Worm (Caenorhabditis elegans): ENCODE results near the gene git-1.

Gene git-1

DNA sequence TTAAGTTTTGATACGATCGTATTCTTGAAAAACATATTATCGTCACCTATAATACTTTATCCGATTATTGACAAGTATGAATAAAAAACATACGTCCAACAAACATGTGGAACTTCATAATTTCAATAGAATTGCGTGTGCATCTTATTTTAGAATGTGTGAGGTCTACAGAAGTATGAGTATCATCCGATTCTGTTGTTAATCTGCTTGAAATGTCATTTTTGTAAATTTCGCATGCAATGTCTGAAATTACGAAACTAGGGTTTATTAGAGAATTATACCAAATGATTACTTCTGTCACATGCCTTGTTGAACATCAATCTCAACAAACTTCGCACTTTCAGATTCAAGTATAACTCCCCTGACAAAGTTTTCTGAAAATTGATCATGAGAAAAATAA, 17.1 kb downstream of the git-1 start:
- TF ChIP-seq T26A5.8 (tag; optimal IDR thresholded peaks at IDR 0.05) = no peak
- TF ChIP-seq Y95B8A.8 (GFP tag; IDR thresholded peaks at IDR 0.05) = no peak
- no peak for TF ChIP-seq D2030.7 (GFP tag; IDR thresholded peaks at IDR 0.05)
- no peak for TF ChIP-seq nhr-90 (tag; optimal IDR thresholded peaks at IDR 0.05)
- no peak for TF ChIP-seq attf-5 (GFP tag; optimal IDR thresholded peaks at IDR 0.05)
- TF ChIP-seq gei-17 (GFP tag; optimal IDR thresholded peaks at IDR 0.05) = no peak
- TF ChIP-seq F37B4.10 (GFP tag; IDR thresholded peaks at IDR 0.05) = no peak
- no peak for TF ChIP-seq bed-1 (GFP tag; IDR thresholded peaks at IDR 0.05)
- no peak for TF ChIP-seq K11D2.4 (GFP tag; IDR thresholded peaks at IDR 0.05)
- no peak for TF ChIP-seq fkh-3 (tag; optimal IDR thresholded peaks at IDR 0.05)
- TF ChIP-seq ekl-4 (GFP tag; IDR thresholded peaks at IDR 0.05) = no peak
- TF ChIP-seq athp-1 (tag; optimal IDR thresholded peaks at IDR 0.05) = no peak

- TF ChIP-seq attf-5 (GFP tag; optimal IDR thresholded peaks at IDR 0.05) (no peak), cebp-2 (GFP tag; IDR thresholded peaks at IDR 0.05) (no peak), die-1 (tag; optimal IDR thresholded peaks at IDR 0.05) (no peak), ceh-79 (tag; optimal IDR thresholded peaks at IDR 0.05) (no peak), ztf-6 (GFP tag; IDR thresholded peaks at IDR 0.05) (no peak), K11D2.4 (GFP tag; IDR thresholded peaks at IDR 0.05) (no peak), B0336.3 (GFP tag; IDR thresholded peaks at IDR 0.05) (no peak), lin-54 (GFP tag; optimal IDR thresholded peaks at IDR 0.05) (no peak), mxl-1 (tag; optimal IDR thresholded peaks at IDR 0.05) (no peak), attf-3 (GFP tag; conservative IDR thresholded peaks at IDR 0.05) (no peak), mes-4 (tag; optimal IDR thresholded peaks at IDR 0.05) (no peak), rcor-1 (GFP tag; IDR thresholded peaks at IDR 0.05) (no peak), F10E7.11 (tag; optimal IDR thresholded peaks at IDR 0.05) (no peak), F39B2.1 (GFP tag; IDR thresholded peaks at IDR 0.05) (no peak), let-607 (tag; optimal IDR thresholded peaks at IDR 0.05) (no peak), fkh-3 (tag; optimal IDR thresholded peaks at IDR 0.05) (no peak), snpc-1.3 (tag; optimal IDR thresholded peaks at IDR 0.05; ENCODE audit: insufficient read depth) (no peak), F57A8.1 (GFP tag; optimal IDR thresholded peaks at IDR 0.05) (no peak)
Observed at ce11 chrX:10542313-10543048, 17.8 kb downstream of the git-1 start, which contains the start of the genes F59F5.3 and F59F5.4. TSS of gene F59F5.3 (minus strand) at chrX:10542413. TSS of gene F59F5.4 (plus strand) at chrX:10542998.

DNA sequence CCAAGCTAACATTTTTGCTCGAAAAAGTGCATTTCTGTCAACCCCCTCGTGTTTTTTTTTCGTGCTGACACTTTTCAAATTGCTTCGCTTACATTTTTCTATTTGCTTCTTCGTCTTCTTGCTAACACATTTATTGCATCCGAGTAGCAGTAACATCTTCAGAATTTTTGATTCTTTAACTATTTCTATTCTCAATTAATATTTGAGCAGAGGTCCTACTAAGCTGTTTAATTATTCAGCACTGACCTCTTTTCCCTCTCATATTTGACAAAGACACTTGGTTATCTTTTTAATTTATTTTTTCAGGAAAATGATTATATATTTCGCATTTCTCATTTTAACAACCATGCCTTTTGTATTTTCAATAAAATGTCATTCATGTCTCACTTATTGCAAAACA, 21.0 kb downstream of the git-1 start, which contains the start of gene F59F5.5:
TSS of gene F59F5.5 (plus strand) at position 301 of the 400 bp plus-strand sequence.
- TF ChIP-seq sdz-38 (tag; optimal IDR thresholded peaks at IDR 0.05) (no peak), zim-3 (tag; optimal IDR thresholded peaks at IDR 0.05) (no peak), ets-4 (GFP tag; optimal IDR thresholded peaks at IDR 0.05) (no peak), akir-1 (GFP tag; optimal IDR thresholded peaks at IDR 0.05) (no peak), bed-2 (GFP tag; IDR thresholded peaks at IDR 0.05) (no peak), sea-2 (GFP tag; IDR thresholded peaks at IDR 0.05) (no peak), F49E8.2 (tag; optimal IDR thresholded peaks at IDR 0.05; ENCODE audit: insufficient read depth) (no peak)

DNA sequence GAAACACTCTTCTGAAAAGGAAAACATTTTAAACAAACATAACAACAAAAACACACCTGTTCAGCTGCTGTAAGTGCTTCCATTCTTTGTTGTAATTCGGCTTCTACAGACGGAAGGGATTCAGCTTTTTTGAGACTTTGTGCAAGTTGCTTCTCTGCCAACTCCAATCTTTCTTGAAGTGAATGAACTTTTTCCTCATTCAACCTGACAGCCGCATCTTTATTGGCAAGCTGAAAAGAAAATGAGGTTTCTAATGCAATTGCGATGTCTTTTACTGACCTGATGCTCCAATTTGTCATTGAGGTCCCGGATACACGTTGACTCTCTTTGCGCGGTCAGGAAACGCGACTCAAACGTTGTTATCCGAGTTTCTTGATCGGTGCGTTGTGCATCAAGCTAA, 28.4 kb downstream of the git-1 start:
- no peak for TF ChIP-seq nhr-27 (tag; optimal IDR thresholded peaks at IDR 0.05)
- TF ChIP-seq lsl-1 (GFP tag; optimal IDR thresholded peaks at IDR 0.05) = no peak
